Worm (Caenorhabditis elegans) whole organism, L4/young adult: ENCODE data around the gene rfl-1.

Source experiments
- W03F9.2 ChIP-seq: fragments of 150-350 bp; optimal IDR thresholded peaks from 2 replicates; lab custom pipeline; 2014; ENCODE audit warnings: missing biosample characterization, missing genetic modification characterization
- him-1 ChIP-seq: sonication (generic microtip); optimal IDR thresholded peaks from 2 replicates; lab custom pipeline; 2016; ENCODE audit warnings: missing genotype, missing genetic modification reagents, missing genetic modification characterization, missing compliant biosample characterization

- TF ChIP-seq him-1 (tag; lab: Kevin White, UChicago) = no peak
- TF ChIP-seq W03F9.2 = no peak
Observed at ce11 chrIII:6973682-6974081, 47.3 kb upstream of the rfl-1 start, which contains the start of gene F31E3.2.
